Worm (Caenorhabditis elegans) whole organism, late embryonic: Measurements from ENCODE around the gene siah-1.

Experiments used
- C08G9.2 ChIP-seq: sonication (generic microtip); optimal IDR thresholded peaks from 2 replicates; lab custom pipeline; 2016; ENCODE audit warnings: mild to moderate bottlenecking, missing genetic modification characterization, moderate library complexity, missing compliant biosample characterization
- K02D7.2 ChIP-seq: sonication (generic microtip); optimal IDR thresholded peaks from 2 replicates; lab custom pipeline; 2017; ENCODE audit warnings: mild to moderate bottlenecking, missing genetic modification characterization, missing compliant biosample characterization
- ceh-30 ChIP-seq: fragments of 150-350 bp; optimal IDR thresholded peaks from 2 replicates; lab custom pipeline; 2014; ENCODE audit warnings: missing biosample characterization, missing genetic modification characterization
- dve-1 ChIP-seq: sonication (generic microtip); optimal IDR thresholded peaks from 2 replicates; lab custom pipeline; 2017; ENCODE audit warnings: antibody characterized with exemption, mild to moderate bottlenecking, missing genetic modification characterization, missing compliant biosample characterization
- hlh-6 ChIP-seq: sonication (generic microtip); optimal IDR thresholded peaks from 2 replicates; lab custom pipeline; 2016; ENCODE audit warnings: missing genotype, missing genetic modification characterization, missing compliant biosample characterization
- mec-3 ChIP-seq: sonication (generic microtip); optimal IDR thresholded peaks from 2 replicates; lab custom pipeline; 2016; ENCODE audit warnings: borderline replicate concordance, missing genetic modification characterization, missing compliant biosample characterization
- sdc-2 ChIP-seq: sonication (generic microtip); optimal IDR thresholded peaks from 2 replicates; lab custom pipeline; 2016; ENCODE audit warnings: missing genotype, missing genetic modification characterization, missing compliant biosample characterization

DNA sequence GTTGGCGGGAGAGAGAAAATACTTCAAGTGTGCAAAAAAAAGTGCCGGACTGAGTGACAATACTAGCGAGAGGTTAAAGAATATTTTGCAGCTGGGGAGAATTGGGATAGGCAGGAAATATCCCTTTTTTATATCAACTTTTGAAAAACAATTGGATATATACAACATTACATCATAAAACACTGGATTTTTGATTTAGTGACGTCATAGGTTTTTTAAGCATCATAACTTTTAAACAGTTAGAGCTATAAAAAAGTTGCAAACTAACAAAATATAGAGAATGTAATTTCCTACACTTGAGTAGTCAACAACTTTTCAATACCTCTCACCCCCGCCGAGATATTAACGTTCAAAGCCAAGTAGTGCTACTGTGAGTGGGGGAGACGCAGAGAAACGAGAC is 33.1 kb upstream of the siah-1 start:
- TF ChIP-seq sdc-2 (tag; lab: Kevin White, UChicago) (no peak), K02D7.2 (tag; lab: Kevin White, UChicago) (no peak), hlh-6 (tag; lab: Kevin White, UChicago) (no peak), C08G9.2 (tag; lab: Kevin White, UChicago) (no peak), ceh-30 (no peak), mec-3 (tag; lab: Kevin White, UChicago) (no peak), dve-1 (tag; lab: Kevin White, UChicago) (no peak)
